Worm (Caenorhabditis elegans): Measurements from ENCODE around the gene pqn-79.

ce11 chrIV:15588879-15589278 lies 6.5 kb upstream of the pqn-79 start:
- TF ChIP-seq pha-4 (tag; optimal IDR thresholded peaks at IDR 0.05) (no peak), K02D7.2 (tag; optimal IDR thresholded peaks at IDR 0.05) (no peak), sox-4 (tag; optimal IDR thresholded peaks at IDR 0.05) (no peak), ref-2 (tag; optimal IDR thresholded peaks at IDR 0.05) (no peak), unc-86 (tag; optimal IDR thresholded peaks at IDR 0.05) (no peak), ets-4 (tag; optimal IDR thresholded peaks at IDR 0.05) (no peak), ceh-6 (GFP tag; optimal IDR thresholded peaks at IDR 0.05) (no peak), nhr-232 (tag; optimal IDR thresholded peaks at IDR 0.05) (no peak), fkh-10 (GFP tag; optimal IDR thresholded peaks at IDR 0.05) (no peak), ceh-45 (GFP tag; IDR thresholded peaks at IDR 0.05) (no peak), ahr-1 (tag; optimal IDR thresholded peaks at IDR 0.05) (no peak)

Measured in whole organism, late embryonic.